Fruit fly (Drosophila melanogaster) whole organism, prepupa: ENCODE data around the gene CG5265.
A peak's percentile ranks its signal among the peaks of the same experiment; 100 is the strongest.

Experiments
- CG10631 ChIP-seq: fragments of 200-800 bp; sonication (Bioruptor generic); optimal IDR thresholded peaks from 2 replicates; lab custom pipeline; 2016; ENCODE audit warnings: missing biosample characterization, missing genetic modification characterization
- CG11294 ChIP-seq: fragments of 200-800 bp; sonication (Bioruptor generic); IDR thresholded peaks from 2 replicates; pipeline ENCODE4 v1.3.6; 2022; ENCODE audit warnings: missing biosample characterization, missing genetic modification characterization
- CG11762 ChIP-seq: fragments of 200-800 bp; sonication (Bioruptor generic); optimal IDR thresholded peaks from 3 replicates; lab custom pipeline; 2016; ENCODE audit warnings: missing biosample characterization, missing genetic modification characterization; ENCODE audit not compliant: insufficient read depth
- CG15336 ChIP-seq: fragments of 200-800 bp; sonication (Bioruptor generic); IDR thresholded peaks from 2 replicates; pipeline ENCODE4 v1.3.6; 2022; ENCODE audit warnings: missing biosample characterization, missing genetic modification characterization
- CG1621 ChIP-seq: fragments of 200-800 bp; sonication (Bioruptor generic); optimal IDR thresholded peaks from 3 replicates; lab custom pipeline; 2018; ENCODE audit warnings: missing biosample characterization, mild to moderate bottlenecking, missing genetic modification characterization
- CG3032 ChIP-seq: fragments of 200-800 bp; optimal IDR thresholded peaks from 2 replicates; lab custom pipeline; 2019; ENCODE audit warnings: missing biosample characterization, mild to moderate bottlenecking, missing genetic modification characterization, moderate library complexity
- CG31627 ChIP-seq: fragments of 200-800 bp; sonication (Bioruptor generic); optimal IDR thresholded peaks from 3 replicates; lab custom pipeline; 2016; ENCODE audit warnings: missing biosample characterization, missing genetic modification characterization
- CG3919 ChIP-seq: fragments of 200-800 bp; sonication (Bioruptor generic); optimal IDR thresholded peaks from 3 replicates; lab custom pipeline; 2016; ENCODE audit warnings: missing biosample characterization, missing genetic modification characterization
- CG4318 ChIP-seq: fragments of 200-800 bp; sonication (Bioruptor generic); optimal IDR thresholded peaks from 3 replicates; lab custom pipeline; 2017; ENCODE audit warnings: missing biosample characterization, mild to moderate bottlenecking, missing genetic modification characterization
- CG6163 ChIP-seq: fragments of 200-800 bp; sonication (Bioruptor generic); IDR thresholded peaks from 3 replicates; pipeline ENCODE4 v1.3.6; 2022; ENCODE audit warnings: missing biosample characterization, missing genetic modification characterization
- CG6792 ChIP-seq: fragments of 200-800 bp; sonication (Bioruptor generic); optimal IDR thresholded peaks from 3 replicates; lab custom pipeline; 2016; ENCODE audit warnings: missing biosample characterization, missing genetic modification characterization
- CG6808 ChIP-seq: fragments of 200-800 bp; sonication (Bioruptor generic); optimal IDR thresholded peaks from 3 replicates; lab custom pipeline; 2017; ENCODE audit warnings: missing biosample characterization, missing genetic modification characterization, mild to moderate bottlenecking, moderate library complexity, missing genetic modification reagents
- CG7368 ChIP-seq: fragments of 200-800 bp; sonication (Bioruptor generic); optimal IDR thresholded peaks from 3 replicates; lab custom pipeline; 2016; ENCODE audit warnings: missing biosample characterization, missing genetic modification characterization
- CG8119 ChIP-seq: fragments of 200-800 bp; sonication (Bioruptor generic); IDR thresholded peaks from 3 replicates; pipeline ENCODE4 v1.3.6; 2022; ENCODE audit warnings: missing biosample characterization, missing genetic modification characterization
- CG8319 ChIP-seq: fragments of 200-800 bp; sonication (Bioruptor generic); optimal IDR thresholded peaks from 3 replicates; lab custom pipeline; 2016; ENCODE audit warnings: missing biosample characterization, missing genetic modification characterization
- CG8632 ChIP-seq: fragments of 200-800 bp; sonication (Bioruptor generic); optimal IDR thresholded peaks from 3 replicates; lab custom pipeline; 2016; ENCODE audit warnings: missing biosample characterization, missing genetic modification characterization
- Eip78C ChIP-seq: fragments of 200-800 bp; sonication (Bioruptor generic); peaks from one replicate; lab custom pipeline; 2016; ENCODE audit warnings: missing biosample characterization, missing genetic modification characterization
- Eip93F ChIP-seq: fragments of 200-800 bp; sonication (Bioruptor generic); optimal IDR thresholded peaks from 2 replicates; lab custom pipeline; 2016; ENCODE audit warnings: missing biosample characterization, mild to moderate bottlenecking, missing genetic modification characterization
- Ets96B ChIP-seq: fragments of 200-800 bp; optimal IDR thresholded peaks from 2 replicates; lab custom pipeline; 2019; ENCODE audit warnings: missing biosample characterization, mild to moderate bottlenecking, missing genetic modification characterization, moderate library complexity
- Hr38 ChIP-seq: sonication (Bioruptor generic); optimal IDR thresholded peaks from 2 replicates; lab custom pipeline; 2016; ENCODE audit warnings: missing biosample characterization, missing genetic modification characterization
- Hr39 ChIP-seq: fragments of 200-800 bp; sonication (Bioruptor generic); optimal IDR thresholded peaks from 2 replicates; lab custom pipeline; 2016; ENCODE audit warnings: missing biosample characterization, missing genetic modification characterization
- Hr4 ChIP-seq: fragments of 200-800 bp; sonication (Bioruptor generic); optimal IDR thresholded peaks from 3 replicates; lab custom pipeline; 2016; ENCODE audit warnings: missing biosample characterization, missing genetic modification characterization
- Lpt ChIP-seq: fragments of 200-800 bp; sonication (Bioruptor generic); optimal IDR thresholded peaks from 3 replicates; lab custom pipeline; 2016; ENCODE audit warnings: missing biosample characterization, missing genetic modification characterization
- OdsH ChIP-seq: fragments of 200-800 bp; sonication (Bioruptor generic); optimal IDR thresholded peaks from 3 replicates; lab custom pipeline; 2016; ENCODE audit warnings: missing biosample characterization, missing genetic modification characterization
- Smox ChIP-seq: fragments of 200-800 bp; sonication (Bioruptor generic); optimal IDR thresholded peaks from 3 replicates; lab custom pipeline; 2016; ENCODE audit warnings: missing biosample characterization, missing genetic modification characterization
- Sox102F ChIP-seq: fragments of 200-800 bp; sonication (Bioruptor generic); optimal IDR thresholded peaks from 2 replicates; lab custom pipeline; 2016; ENCODE audit warnings: missing biosample characterization, mild to moderate bottlenecking, missing genetic modification characterization
- achi ChIP-seq: fragments of 200-800 bp; sonication (Bioruptor generic); optimal IDR thresholded peaks from 3 replicates; lab custom pipeline; 2016; ENCODE audit warnings: missing biosample characterization, missing genetic modification characterization
- acj6 ChIP-seq: fragments of 200-800 bp; sonication (Bioruptor generic); optimal IDR thresholded peaks from 3 replicates; lab custom pipeline; 2016; ENCODE audit warnings: missing biosample characterization, missing genetic modification characterization
- cyc ChIP-seq: fragments of 200-800 bp; sonication (Bioruptor generic); optimal IDR thresholded peaks from 3 replicates; lab custom pipeline; 2016; ENCODE audit warnings: missing biosample characterization, missing genetic modification characterization
- dac ChIP-seq: fragments of 200-800 bp; sonication (Bioruptor generic); optimal IDR thresholded peaks from 2 replicates; lab custom pipeline; 2017; ENCODE audit warnings: missing biosample characterization, mild to moderate bottlenecking, missing genetic modification characterization
- eg ChIP-seq: fragments of 200-800 bp; sonication (Bioruptor generic); IDR thresholded peaks from 3 replicates; pipeline ENCODE4 v1.3.6; 2022; ENCODE audit warnings: missing biosample characterization, missing genetic modification characterization
- fkh ChIP-seq: fragments of 200-800 bp; sonication (Bioruptor generic); optimal IDR thresholded peaks from 3 replicates; lab custom pipeline; 2017; ENCODE audit warnings: missing biosample characterization, mild to moderate bottlenecking, missing genetic modification characterization, moderate library complexity
- lz ChIP-seq: fragments of 200-800 bp; sonication (Bioruptor generic); optimal IDR thresholded peaks from 3 replicates; lab custom pipeline; 2016; ENCODE audit warnings: missing biosample characterization, missing genetic modification characterization
- net ChIP-seq: fragments of 200-800 bp; sonication (Bioruptor generic); optimal IDR thresholded peaks from 3 replicates; lab custom pipeline; 2016; ENCODE audit warnings: missing biosample characterization, missing genetic modification characterization
- pdm3 ChIP-seq: fragments of 200-800 bp; sonication (Bioruptor generic); optimal IDR thresholded peaks from 3 replicates; lab custom pipeline; 2016; ENCODE audit warnings: missing biosample characterization, missing genetic modification characterization
- salr ChIP-seq, 2 experiments: fragments of 200-800 bp; sonication (Bioruptor generic); optimal IDR thresholded peaks; 3 replicates each; lab custom pipeline; 2016 to 2018; ENCODE audit warnings: missing biosample characterization in 2 of 2, missing genetic modification characterization in 2 of 2, mild to moderate bottlenecking in 1 of 2
- spab ChIP-seq: fragments of 200-800 bp; sonication (Bioruptor generic); optimal IDR thresholded peaks from 2 replicates; lab custom pipeline; 2017; ENCODE audit warnings: missing biosample characterization, mild to moderate bottlenecking, missing genetic modification characterization, missing genetic modification reagents
- svp ChIP-seq: fragments of 200-800 bp; sonication (Bioruptor generic); peaks from one replicate; lab custom pipeline; 2016; ENCODE audit warnings: missing biosample characterization, missing genetic modification characterization
- vri ChIP-seq: fragments of 200-800 bp; sonication (Bioruptor generic); optimal IDR thresholded peaks from 3 replicates; lab custom pipeline; 2016; ENCODE audit warnings: missing biosample characterization, mild to moderate bottlenecking, missing genetic modification characterization

The CG5265 gene

DNA sequence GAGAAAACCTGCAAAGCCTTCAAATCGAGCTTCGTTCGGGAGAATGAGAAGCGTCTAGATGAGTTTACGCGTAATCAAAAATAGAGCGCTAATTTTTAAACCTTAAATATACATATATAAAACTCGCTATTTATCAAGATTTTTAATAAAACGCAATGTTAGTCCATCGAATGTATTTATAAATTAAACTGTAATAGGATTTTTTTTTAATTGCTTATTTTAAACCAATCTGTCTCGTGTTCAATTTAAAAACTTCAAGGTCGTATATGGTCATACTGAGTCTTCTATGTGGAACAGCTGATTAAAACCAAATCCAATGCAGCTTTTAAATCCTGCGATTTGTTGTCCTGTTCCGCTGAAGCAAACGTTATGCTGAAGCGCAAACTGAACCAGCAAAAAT is 11.5 kb downstream of the CG5265 start, which contains the start of gene Smug:
Gene Smug, plus strand, starts transcription at position 301 of the 400 bp plus-strand sequence.
- TF ChIP-seq Hr4 (GFP tag; lab: Kevin White, UChicago) (no peak), spab (GFP tag; lab: Kevin White, UChicago) (no peak), svp (no peak), CG6163 (GFP tag; lab: Robert Waterston, UW) (no peak), Smox (GFP tag; lab: Kevin White, UChicago) (no peak), CG11294 (GFP tag; lab: Robert Waterston, UW) (no peak)

DNA sequence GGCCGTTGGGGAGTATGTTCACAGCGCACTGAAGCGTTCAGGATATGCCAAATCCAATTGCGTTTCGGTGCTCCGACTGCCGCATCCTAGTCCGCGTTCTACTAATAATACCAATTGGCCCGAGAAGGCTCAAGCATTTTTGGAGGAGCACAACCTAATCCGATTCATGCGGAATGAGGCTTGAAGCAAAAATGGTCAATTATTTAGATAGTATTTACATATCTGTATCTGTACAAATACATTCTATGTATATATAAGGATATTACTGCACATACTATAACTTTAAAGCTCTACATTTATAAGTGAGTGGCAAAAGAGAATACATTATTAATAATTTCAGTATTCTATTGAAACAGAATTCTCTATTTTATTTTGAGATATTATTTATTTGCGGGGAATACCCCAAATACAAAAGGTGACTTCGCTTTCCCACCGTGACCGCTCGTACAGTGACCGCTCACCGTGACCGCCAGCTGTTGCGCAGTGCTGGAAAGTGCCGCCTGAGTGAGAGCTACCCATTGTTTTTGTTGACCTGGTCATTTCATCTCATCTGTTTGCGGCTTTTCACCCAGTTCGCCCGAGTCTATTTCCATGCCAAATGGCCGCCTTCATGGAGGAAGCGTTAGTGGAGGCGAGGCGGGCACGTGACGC is 12.7 kb downstream of the CG5265 start, which contains the start of gene CG5292:
Gene CG5292, plus strand, starts transcription at position 486 of the 651 bp plus-strand sequence.
- TF ChIP-seq CG15336 (peak; percentile 49; the same call in 1 of the 2 replicates), OdsH (no peak), Hr39 (GFP tag; lab: Kevin White, UChicago) (peak; percentile 37), CG8319 (peak; percentile 45), CG11762 (GFP tag; lab: Kevin White, UChicago) (no peak), pdm3 (GFP tag; lab: Kevin White, UChicago) (no peak), Smox (GFP tag; lab: Kevin White, UChicago) (peak; percentile 54), lz (GFP tag; lab: Kevin White, UChicago) (peak; percentile 55), cyc (GFP tag; lab: Kevin White, UChicago) (peak; percentile 22), dac (GFP tag; lab: Kevin White, UChicago) (no peak), CG6808 (GFP tag; lab: Kevin White, UChicago) (peak; percentile 54), CG8119 (GFP tag; lab: Robert Waterston, UW) (peak; percentile 56; the same call in 2 of the 3 replicates), Sox102F (peak; percentile 31), Hr4 (GFP tag; lab: Kevin White, UChicago) (peak; percentile 49), CG8632 (GFP tag; lab: Kevin White, UChicago) (peak; percentile 1), CG1621 (peak; percentile 28), achi (GFP tag; lab: Kevin White, UChicago) (peak; percentile 45), CG6163 (GFP tag; lab: Robert Waterston, UW) (peak; percentile 69; the same call in 2 of the 3 replicates), CG3919 (GFP tag; lab: Kevin White, UChicago) (peak; percentile 50), CG3032 (peak; percentile 53), svp (peak; percentile 84), CG11294 (GFP tag; lab: Robert Waterston, UW) (no peak), eg (GFP tag; lab: Robert Waterston, UW) (peak; percentile 74), CG10631 (GFP tag; lab: Kevin White, UChicago) (peak; percentile 34), CG7368 (GFP tag; lab: Kevin White, UChicago) (no peak), acj6 (GFP tag; lab: Kevin White, UChicago) (no peak), CG31627 (GFP tag; lab: Kevin White, UChicago) (peak; percentile 27), Eip93F (GFP tag; lab: Kevin White, UChicago) (no peak), Ets96B (tag; lab: Kevin White, UChicago) (no peak), net (GFP tag; lab: Kevin White, UChicago) (peak; percentile 51), CG6792 (GFP tag; lab: Kevin White, UChicago) (peak; percentile 52), Hr38 (GFP tag; lab: Kevin White, UChicago) (no peak)

DNA sequence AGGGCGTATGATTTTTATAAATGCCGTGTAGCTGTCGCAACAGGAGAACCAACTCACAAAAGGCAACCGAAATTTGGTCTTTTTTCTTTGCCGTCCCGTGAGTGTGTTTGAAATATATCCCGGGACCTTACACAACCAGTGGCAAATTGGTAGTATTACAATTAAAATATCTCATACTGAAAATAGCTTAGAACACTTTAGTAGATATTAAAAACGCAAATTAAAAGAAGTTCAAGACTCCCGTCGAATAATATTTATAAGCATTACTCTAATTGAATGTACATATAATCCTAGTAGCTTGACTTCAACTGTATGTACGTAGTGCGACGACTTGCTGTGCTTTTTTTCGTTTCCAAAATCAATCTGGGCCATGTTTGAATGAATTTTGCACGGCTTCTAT is 39.3 kb downstream of the CG5265 start:
- TF ChIP-seq CG15336 (no peak), fkh (GFP tag; lab: Kevin White, UChicago) (no peak), vri (GFP tag; lab: Kevin White, UChicago) (no peak), Ets96B (tag; lab: Kevin White, UChicago) (no peak), svp (no peak), CG6163 (GFP tag; lab: Robert Waterston, UW) (no peak), pdm3 (GFP tag; lab: Kevin White, UChicago) (no peak), Eip78C (GFP tag; lab: Kevin White, UChicago) (no peak), Lpt (no peak), salr (GFP tag; optimal IDR thresholded peaks at IDR 0.05; lab: Kevin White, UChicago) (no peak), CG4318 (GFP tag; lab: Kevin White, UChicago) (no peak), net (GFP tag; lab: Kevin White, UChicago) (no peak), CG8319 (no peak)
